Worm (Caenorhabditis elegans): ENCODE results near the gene C14A11.9.

DNA sequence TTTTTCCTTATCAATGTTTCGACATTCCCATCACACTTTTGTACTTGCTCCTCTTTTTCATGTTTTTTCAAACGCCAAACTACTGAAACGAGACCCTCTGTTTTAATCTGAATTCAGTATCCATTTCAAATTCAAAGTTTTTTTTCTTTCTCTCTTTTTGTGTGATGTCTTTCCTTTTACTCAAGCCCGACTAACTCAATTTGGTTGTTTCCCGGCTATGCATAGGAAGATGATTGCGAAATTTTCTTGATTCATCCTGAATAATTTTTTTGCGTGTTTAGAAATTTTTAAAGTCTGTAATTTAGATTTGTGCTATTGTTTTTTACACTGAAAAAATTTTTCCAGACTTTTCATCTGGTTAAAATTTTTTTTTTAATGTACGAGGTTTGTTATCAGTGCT, 45.2 kb downstream of the C14A11.9 start:
- TF ChIP-seq unc-39 (tag; optimal IDR thresholded peaks at IDR 0.05) = no peak
- no peak for TF ChIP-seq nhr-12 (tag; optimal IDR thresholded peaks at IDR 0.05)
- TF ChIP-seq snpc-4 (tag; optimal IDR thresholded peaks at IDR 0.05) = no peak
- TF ChIP-seq M03D4.4 (tag; optimal IDR thresholded peaks at IDR 0.05) = no peak
- no peak for TF ChIP-seq bed-3 (GFP tag; optimal IDR thresholded peaks at IDR 0.05)
- TF ChIP-seq flh-1 (GFP tag; optimal IDR thresholded peaks at IDR 0.05) = no peak

Data from whole organism, mixed stage, embryonic.